Fruit fly (Drosophila melanogaster) Kc167 (cell line): Measurements from ENCODE around the gene rtet.

Experiments
- Sin3A ChIP-seq: fragments of >200 bp; optimal IDR thresholded peaks from 2 replicates; lab custom pipeline; 2018; ENCODE audit warnings: missing external identifiers
- h ChIP-seq: fragments of >200 bp; optimal IDR thresholded peaks from 3 replicates; lab custom pipeline; 2018; ENCODE audit warnings: missing external identifiers
- insv ChIP-seq: fragments of >200 bp; optimal IDR thresholded peaks from 3 replicates; lab custom pipeline; 2018; ENCODE audit warnings: missing external identifiers
- psq ChIP-seq: fragments of >200 bp; optimal IDR thresholded peaks from 2 replicates; lab custom pipeline; 2017; ENCODE audit warnings: missing external identifiers
- ttk ChIP-seq: sonication (Bioruptor generic); optimal IDR thresholded peaks from 2 replicates; lab custom pipeline; 2017; ENCODE audit warnings: missing external identifiers

DNA sequence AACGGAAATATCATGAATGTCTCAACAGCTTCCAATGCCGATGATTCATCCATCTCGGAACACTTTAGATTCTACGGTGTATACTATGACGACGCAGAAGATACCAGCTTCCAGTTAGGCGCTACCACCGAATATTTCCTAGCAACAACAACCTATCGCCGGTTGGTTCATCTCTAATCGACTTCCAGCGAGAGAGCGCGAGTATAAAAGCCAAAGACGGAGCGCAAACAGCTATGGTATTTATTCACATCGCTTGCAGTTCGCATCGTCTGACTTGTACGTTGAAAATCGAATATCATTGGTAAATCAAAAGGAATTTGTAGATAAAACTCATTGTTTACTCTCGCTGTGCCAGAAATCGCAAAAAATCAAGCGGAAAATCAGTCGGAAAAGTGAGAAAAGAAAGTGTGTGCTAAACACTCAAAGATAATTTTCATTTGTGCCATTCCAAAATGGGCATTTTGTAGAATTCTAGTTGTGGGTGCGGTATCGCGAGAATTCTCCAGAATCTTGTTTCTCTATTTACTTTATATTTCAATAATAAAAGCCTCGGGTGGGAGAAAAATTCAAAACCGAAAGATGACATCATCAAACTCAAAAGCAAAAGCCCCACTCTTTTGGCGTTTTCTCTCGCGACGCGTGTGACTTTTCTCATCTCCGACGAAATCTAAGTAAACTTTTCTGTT, 43.1 kb upstream of the rtet start, which contains the start of gene AnxB9:
- TF ChIP-seq Sin3A (no peak), ttk (lab: Kevin White, UChicago) (no peak), psq (lab: Kevin White, UChicago) (no peak), h (lab: Kevin White, UChicago) (no peak), insv (no peak)
